Fruit fly (Drosophila melanogaster): Measurements from ENCODE around the gene CG34313.

- TF ChIP-seq EcR (GFP tag; optimal IDR thresholded peaks at IDR 0.05) (no peak), Snoo (tag; optimal IDR thresholded peaks at IDR 0.05) (no peak), CG17806 (tag; optimal IDR thresholded peaks at IDR 0.05) (no peak), fd96Ca (GFP tag; IDR thresholded peaks at IDR 0.05) (no peak)
These were observed 18.2 kb upstream of the CG34313 start, which contains the start of gene CG6012 for dm6 chr2L:16861126-16861525.
